Worm (Caenorhabditis elegans): ENCODE measurements around the gene pin-2.
A peak's percentile ranks its signal among the peaks of the same experiment; 100 is the strongest.

pin-2 gene

DNA sequence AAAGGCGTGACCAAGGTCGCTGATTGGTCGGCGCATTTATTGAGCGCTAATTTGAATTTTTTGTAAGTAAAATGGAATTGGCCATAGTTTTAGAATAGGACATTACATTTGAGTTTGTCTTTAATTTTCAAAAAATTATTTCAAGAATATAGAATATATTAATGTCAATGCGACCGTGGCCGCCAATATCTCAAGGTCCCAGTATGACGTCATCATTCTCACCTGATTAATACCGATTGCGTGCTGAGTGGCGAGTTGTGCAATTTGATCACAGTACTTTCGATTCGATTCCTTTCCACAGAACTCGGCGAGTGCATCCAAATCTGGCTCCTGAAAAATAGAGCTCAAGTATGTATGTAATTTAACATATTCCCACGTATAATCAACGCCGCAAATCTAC is 38.0 kb upstream of the pin-2 start:
- TF ChIP-seq zim-3 (tag; optimal IDR thresholded peaks at IDR 0.05): no peak
- no peak for TF ChIP-seq somi-1 (GFP tag; optimal IDR thresholded peaks at IDR 0.05)
- no peak for TF ChIP-seq F22D6.2 (tag; optimal IDR thresholded peaks at IDR 0.05)

DNA sequence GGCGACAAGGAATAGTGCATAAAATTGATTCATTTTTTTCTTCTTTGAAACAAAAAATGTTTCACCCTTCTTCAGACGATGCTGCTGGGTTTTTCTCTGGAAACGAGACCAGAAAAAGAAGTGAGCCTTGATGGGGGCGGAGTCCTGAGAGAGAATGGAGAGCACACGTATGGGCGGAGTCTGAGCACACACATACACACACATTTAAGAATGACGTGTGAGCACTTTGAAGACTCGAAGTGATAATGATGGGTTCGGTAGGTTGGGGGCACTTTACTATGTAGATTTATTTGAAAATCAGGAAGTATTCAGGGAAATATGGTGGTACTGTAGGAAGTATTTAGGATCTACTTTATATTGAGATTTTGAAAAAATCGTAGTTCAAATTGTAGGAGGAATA is 36.2 kb upstream of the pin-2 start, which contains the start of gene flp-9:
flp-9 (minus strand) TSS at position 101 of the 400 bp plus-strand sequence.
- no peak for TF ChIP-seq snpc-4 (GFP tag; optimal IDR thresholded peaks at IDR 0.05)
- no peak for TF ChIP-seq snpc-4 (tag; optimal IDR thresholded peaks at IDR 0.05)
- no peak for TF ChIP-seq egrh-3 (GFP tag; IDR thresholded peaks at IDR 0.05)
- no peak for TF ChIP-seq lin-35 (GFP tag; optimal IDR thresholded peaks at IDR 0.05)
- no peak for TF ChIP-seq Y95B8A.8 (GFP tag; IDR thresholded peaks at IDR 0.05)

DNA sequence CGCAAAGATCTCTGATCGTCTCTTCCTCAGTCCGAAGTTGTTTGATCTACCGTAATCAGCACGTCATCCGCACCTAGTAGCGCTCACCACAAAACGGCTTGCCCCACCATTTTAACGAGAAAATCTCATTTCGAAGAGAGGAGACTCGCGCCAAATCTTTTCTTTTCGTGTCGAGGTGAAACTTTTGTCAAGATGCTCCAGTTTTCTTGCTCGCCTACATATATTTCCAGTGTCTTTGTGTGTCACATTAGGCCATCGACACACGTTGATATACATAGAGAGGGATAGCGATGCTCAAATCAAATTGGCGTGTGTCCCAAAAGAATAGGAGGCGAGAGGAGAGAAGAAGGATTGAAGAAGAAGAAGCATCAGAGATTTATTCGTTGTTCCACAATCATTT is 30.9 kb upstream of the pin-2 start:
- no peak for TF ChIP-seq bed-2 (GFP tag; IDR thresholded peaks at IDR 0.05)
- TF ChIP-seq chd-7 (tag; optimal IDR thresholded peaks at IDR 0.05): no peak
- TF ChIP-seq K12H6.12 (tag; optimal IDR thresholded peaks at IDR 0.05): no peak
- TF ChIP-seq F57A8.1 (GFP tag; optimal IDR thresholded peaks at IDR 0.05): no peak
- TF ChIP-seq Y53G8AR.9 (GFP tag; conservative IDR thresholded peaks at IDR 0.05): no peak

DNA sequence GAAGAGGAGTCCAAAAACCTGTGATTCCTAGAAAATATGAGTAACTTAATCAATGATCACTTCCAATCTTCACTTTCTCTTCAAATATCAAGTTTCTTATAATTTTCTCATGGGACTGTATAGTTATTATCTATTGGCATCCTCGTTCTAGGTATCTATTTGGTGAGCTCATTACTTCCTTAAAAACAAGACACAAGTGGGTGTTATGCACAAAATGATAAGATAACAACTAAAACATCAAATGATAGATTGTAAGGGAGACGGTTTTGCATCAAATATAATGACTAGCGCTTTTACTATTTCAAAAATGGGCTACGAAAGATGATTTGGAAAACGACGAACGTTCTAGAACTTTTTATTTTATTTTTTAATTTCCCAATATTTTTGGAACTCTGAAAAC is 28.6 kb upstream of the pin-2 start, which contains the start of gene ZK897.10:
ZK897.10 (plus strand) TSS at position 285 of the 400 bp plus-strand sequence.
- TF ChIP-seq aptf-2 (GFP tag; conservative IDR thresholded peaks at IDR 0.05) (no peak), lin-26 (GFP tag; IDR thresholded peaks at IDR 0.05) (no peak), F37B4.10 (GFP tag; IDR thresholded peaks at IDR 0.05) (no peak), nhr-90 (tag; optimal IDR thresholded peaks at IDR 0.05) (no peak), hlh-12 (tag; optimal IDR thresholded peaks at IDR 0.05) (no peak), rcor-1 (GFP tag; IDR thresholded peaks at IDR 0.05) (no peak), F23B12.7 (tag; optimal IDR thresholded peaks at IDR 0.05; ENCODE audit: insufficient read depth) (no peak), bed-1 (GFP tag; IDR thresholded peaks at IDR 0.05) (no peak), lin-40 (tag; optimal IDR thresholded peaks at IDR 0.05) (no peak)

DNA sequence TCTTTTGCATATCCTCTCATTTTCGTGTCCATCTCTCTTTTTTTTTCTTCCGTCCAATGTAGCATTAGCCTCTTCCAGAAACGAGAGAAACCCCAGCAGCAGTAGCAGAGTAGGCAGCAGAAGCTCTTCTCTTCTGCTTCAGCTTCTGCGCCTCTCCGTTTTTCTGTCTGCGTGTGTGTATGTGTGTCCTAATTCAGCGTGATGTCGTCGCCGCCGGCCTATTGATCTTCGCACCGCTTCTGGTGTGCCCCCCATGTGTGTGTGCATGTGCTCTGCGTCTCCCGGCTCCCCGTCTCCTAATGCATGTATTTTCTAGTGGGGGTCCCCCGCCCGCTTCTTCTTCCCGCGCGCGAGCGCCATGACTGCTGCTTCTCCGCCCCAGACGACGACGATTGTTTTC is 22.2 kb upstream of the pin-2 start:
- TF ChIP-seq attf-5 (GFP tag; optimal IDR thresholded peaks at IDR 0.05) (peak; percentile 5), chd-7 (tag; optimal IDR thresholded peaks at IDR 0.05) (peak; percentile 15), him-1 (tag; optimal IDR thresholded peaks at IDR 0.05) (no peak), ccch-3 (GFP tag; optimal IDR thresholded peaks at IDR 0.05) (no peak), attf-3 (GFP tag; conservative IDR thresholded peaks at IDR 0.05) (0 out of 2 replicates have a peak, but pooled peaks have one; percentile 49), hsf-1 (GFP tag; IDR thresholded peaks at IDR 0.05) (no peak), lin-40 (tag; optimal IDR thresholded peaks at IDR 0.05) (peak; percentile 35), madf-8 (GFP tag; conservative IDR thresholded peaks at IDR 0.05) (no peak), efl-1 (GFP tag; optimal IDR thresholded peaks at IDR 0.05) (no peak), repo-1 (tag; optimal IDR thresholded peaks at IDR 0.05) (no peak), ztf-6 (GFP tag; IDR thresholded peaks at IDR 0.05) (peak; percentile 26; the same call in 1 of the 2 replicates), rpc-1 (optimal IDR thresholded peaks at IDR 0.05) (no peak), rpc-1 (tag; optimal IDR thresholded peaks at IDR 0.05) (no peak), atf-7 (tag; optimal IDR thresholded peaks at IDR 0.05) (no peak), B0336.3 (GFP tag; IDR thresholded peaks at IDR 0.05) (no peak), let-526 (GFP tag; IDR thresholded peaks at IDR 0.05) (no peak), rec-8 (tag; optimal IDR thresholded peaks at IDR 0.05) (no peak), rcor-1 (GFP tag; IDR thresholded peaks at IDR 0.05) (no peak), nfya-2 (GFP tag; IDR thresholded peaks at IDR 0.05) (0 out of 2 replicates have a peak, but pooled peaks have one; percentile 4), K11D2.4 (GFP tag; IDR thresholded peaks at IDR 0.05) (0 out of 2 replicates have a peak, but pooled peaks have one; percentile 40), F37B4.10 (GFP tag; IDR thresholded peaks at IDR 0.05) (no peak), ceh-58 (GFP tag; IDR thresholded peaks at IDR 0.05) (no peak), madf-10 (tag; optimal IDR thresholded peaks at IDR 0.05) (peak; percentile 47), ceh-27 (GFP tag; optimal IDR thresholded peaks at IDR 0.05) (peak; percentile 51), lir-1 (GFP tag; conservative IDR thresholded peaks at IDR 0.05) (0 out of 2 replicates have a peak, but pooled peaks have one; percentile 42)
